Worm (Caenorhabditis elegans): ENCODE results near the gene Y57G11C.3.
"Not testable (repeated sequence)": the region's sequence is repeated elsewhere in the genome, so short reads cannot be mapped to it uniquely, and the experiment has no call there.

ce11 chrIV:14774454-14774853 lies 6.5 kb downstream of the Y57G11C.3 start, which contains the start of gene Y57G11C.51:
- TF ChIP-seq ama-1 (optimal IDR thresholded peaks at IDR 0.05); nhr-28 (tag; optimal IDR thresholded peaks at IDR 0.05); mdl-1 (tag; optimal IDR thresholded peaks at IDR 0.05); tbx-2 (tag; optimal IDR thresholded peaks at IDR 0.05); elt-1 (tag; optimal IDR thresholded peaks at IDR 0.05): not testable (repeated sequence)
